Worm (Caenorhabditis elegans) whole organism, L1 larva: ENCODE measurements around the gene R12C12.6.

ENCODE experiments used
- elt-2 ChIP-seq: sonication (generic microtip); optimal IDR thresholded peaks from 2 replicates; lab custom pipeline; 2016; ENCODE audit warnings: missing genetic modification characterization, mild to moderate bottlenecking, inconsistent platforms, missing compliant biosample characterization, missing genetic modification reagents
- elt-3 ChIP-seq, 6 experiments: fragments of 150-350 bp in 1 of 6; sonication (generic microtip); optimal IDR thresholded peaks; 2 replicates each; lab custom pipeline; 2017 to 2018; ENCODE audit warnings: missing biosample characterization in 6 of 6, missing genetic modification characterization in 6 of 6, inconsistent platforms in 1 of 6
- fkh-10 ChIP-seq: sonication (generic microtip); optimal IDR thresholded peaks from 2 replicates; lab custom pipeline; 2017; ENCODE audit warnings: missing biosample characterization, missing genetic modification reagents, missing genetic modification characterization
- lir-3 ChIP-seq: sonication (generic microtip); optimal IDR thresholded peaks from 2 replicates; lab custom pipeline; 2016; ENCODE audit warnings: mild to moderate bottlenecking, missing genetic modification characterization, moderate library complexity, missing compliant biosample characterization; ENCODE audit not compliant: poor library complexity
- nhr-237 ChIP-seq: fragments of 150-350 bp; optimal IDR thresholded peaks from 2 replicates; lab custom pipeline; 2014; ENCODE audit warnings: missing biosample characterization, missing genetic modification characterization
- nhr-76 ChIP-seq: sonication (generic microtip); optimal IDR thresholded peaks from 2 replicates; lab custom pipeline; 2017; ENCODE audit warnings: missing biosample characterization, missing genetic modification characterization
- nhr-77 ChIP-seq: fragments of 150-350 bp; optimal IDR thresholded peaks from 2 replicates; lab custom pipeline; 2014; ENCODE audit warnings: missing biosample characterization, missing genetic modification characterization
- snpc-4 ChIP-seq: fragments of 150-350 bp; optimal IDR thresholded peaks from 2 replicates; lab custom pipeline; 2014; ENCODE audit warnings: missing biosample characterization, missing genetic modification characterization

- no peak for TF ChIP-seq nhr-77
- no peak for TF ChIP-seq nhr-237 (tag; lab: Kevin White, UChicago)
- no peak for TF ChIP-seq fkh-10 (GFP tag; lab: Kevin White, UChicago)
- no peak for TF ChIP-seq lir-3
- no peak for TF ChIP-seq nhr-76 (tag; lab: Kevin White, UChicago)
- TF ChIP-seq snpc-4 (tag; lab: Kevin White, UChicago), result no peak
- TF ChIP-seq elt-3 (tag; optimal IDR thresholded peaks at IDR 0.05; lab: Kevin White, UChicago), result no peak
- TF ChIP-seq elt-2 (tag; lab: Kevin White, UChicago), result no peak
Measured at ce11 chrII:6045048-6045447, 2.6 kb downstream of the R12C12.6 start, which contains the start of gene R12C12.5.
